Fruit fly (Drosophila melanogaster): Measurements from ENCODE around the gene vig2.

The vig2 gene

DNA sequence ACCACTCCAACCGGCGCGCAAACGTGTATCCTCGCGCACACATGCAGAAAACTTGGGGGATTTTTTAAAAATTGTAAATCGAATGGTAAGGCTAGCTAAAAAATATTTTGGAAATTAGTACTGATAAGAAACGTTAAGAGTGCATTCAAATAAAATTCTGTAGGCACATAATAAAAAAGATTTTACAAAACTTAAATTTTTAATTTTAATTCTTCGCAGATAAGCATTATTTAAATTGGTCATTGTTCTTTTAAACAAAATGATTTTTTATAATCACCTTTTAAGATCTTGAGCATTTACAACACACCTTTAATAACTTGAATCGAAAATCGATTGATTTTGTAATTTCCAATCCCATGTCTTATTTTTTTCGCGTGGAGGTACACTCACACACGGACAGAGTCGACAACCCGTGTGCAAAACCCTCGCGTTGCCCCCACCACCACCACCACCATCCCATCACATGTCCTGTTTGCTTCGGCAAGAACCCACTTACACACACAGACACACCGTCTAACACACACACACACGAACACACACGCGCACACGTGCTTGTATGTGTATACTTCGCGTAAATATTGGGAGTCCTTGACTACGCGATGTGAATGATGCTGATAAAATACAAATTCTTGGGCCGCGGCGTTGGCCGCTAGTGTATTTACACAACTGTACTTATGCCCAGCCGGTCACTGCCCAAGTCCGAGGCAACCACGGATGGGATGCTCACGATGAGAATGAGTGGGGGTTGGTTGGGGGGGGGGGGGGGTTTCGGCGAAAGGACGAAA lies 44.4 kb downstream of the vig2 start:
- TF ChIP-seq rgr (GFP tag; optimal IDR thresholded peaks at IDR 0.05) (no peak), fru (GFP tag; optimal IDR thresholded peaks at IDR 0.05) (peak; percentile 21), usp (GFP tag; optimal IDR thresholded peaks at IDR 0.05) (no peak), jim (GFP tag; optimal IDR thresholded peaks at IDR 0.05) (no peak), foxo (GFP tag; optimal IDR thresholded peaks at IDR 0.05) (peak in 1 of 2 experiments; percentile 16)

DNA sequence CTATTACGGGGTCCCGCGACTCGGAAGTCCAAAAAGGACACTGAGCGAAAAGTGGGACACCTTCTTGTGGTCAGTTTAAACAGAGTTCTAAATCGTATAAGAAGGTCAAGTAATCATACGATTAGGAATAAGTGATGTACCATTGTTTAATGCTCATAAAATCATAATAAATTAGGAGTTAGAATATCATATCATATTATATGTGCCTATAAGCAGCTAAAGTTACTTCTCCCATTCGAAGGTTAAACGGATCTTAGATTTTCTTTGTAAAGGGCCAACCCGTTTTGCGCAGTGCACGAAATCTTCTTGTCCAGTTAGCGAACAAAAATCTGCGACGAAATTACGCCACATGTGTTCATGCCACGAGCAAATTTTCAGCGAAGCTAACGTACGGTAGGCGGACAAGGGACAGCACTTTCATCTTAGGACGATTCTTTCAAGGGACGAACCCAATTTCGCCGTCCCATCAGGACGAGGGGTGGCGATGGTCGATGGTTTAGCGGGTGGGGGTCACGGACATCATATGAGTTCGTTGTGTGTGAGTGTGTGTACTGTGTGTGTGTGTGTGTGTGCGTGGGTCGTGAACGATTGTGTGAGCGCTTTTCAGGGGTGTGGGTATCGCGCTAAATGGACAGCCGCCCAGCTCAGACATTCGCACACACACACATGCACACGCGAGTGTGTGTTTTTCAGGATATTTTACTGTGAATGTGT lies 45.2 kb downstream of the vig2 start:
- peak; percentile 36 for TF ChIP-seq Dfd (GFP tag; optimal IDR thresholded peaks at IDR 0.05)
- TF ChIP-seq fru (GFP tag; optimal IDR thresholded peaks at IDR 0.05), result peak; percentile 4
- TF ChIP-seq Rel (GFP tag; optimal IDR thresholded peaks at IDR 0.05), result no peak
- TF ChIP-seq Rel (tag; optimal IDR thresholded peaks at IDR 0.05), result no peak
- TF ChIP-seq dmrt93B (GFP tag; optimal IDR thresholded peaks at IDR 0.05), result no peak
- TF ChIP-seq Hr83 (GFP tag; optimal IDR thresholded peaks at IDR 0.05; ENCODE audit: poor library complexity, severe bottlenecking), result no peak
- TF ChIP-seq sv (GFP tag; optimal IDR thresholded peaks at IDR 0.05), result peak; percentile 4
- no peak for TF ChIP-seq tai (GFP tag; optimal IDR thresholded peaks at IDR 0.05)

DNA sequence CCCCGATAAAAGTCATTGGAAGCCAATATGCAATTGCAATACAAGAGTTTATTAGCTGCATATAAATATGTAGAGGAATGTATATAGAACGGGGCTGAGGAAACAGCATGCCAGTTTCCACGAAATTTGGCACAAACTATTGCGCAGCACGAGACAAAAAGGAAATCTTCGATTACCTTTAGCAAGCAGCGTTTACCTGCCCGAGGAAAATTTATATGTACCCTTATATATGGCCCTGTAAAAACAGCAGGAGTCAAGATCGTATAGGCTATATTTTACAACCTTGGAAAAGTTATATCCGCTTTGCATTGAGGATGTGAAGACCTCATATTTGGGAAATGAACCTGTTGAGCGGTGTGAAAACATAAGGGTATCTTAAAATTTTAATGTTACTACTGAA lies 49.2 kb downstream of the vig2 start:
- no peak for TF ChIP-seq CrebA (GFP tag; optimal IDR thresholded peaks at IDR 0.05; ENCODE audit: borderline replicate concordance)
- no peak for TF ChIP-seq OdsH (GFP tag; optimal IDR thresholded peaks at IDR 0.05)

DNA sequence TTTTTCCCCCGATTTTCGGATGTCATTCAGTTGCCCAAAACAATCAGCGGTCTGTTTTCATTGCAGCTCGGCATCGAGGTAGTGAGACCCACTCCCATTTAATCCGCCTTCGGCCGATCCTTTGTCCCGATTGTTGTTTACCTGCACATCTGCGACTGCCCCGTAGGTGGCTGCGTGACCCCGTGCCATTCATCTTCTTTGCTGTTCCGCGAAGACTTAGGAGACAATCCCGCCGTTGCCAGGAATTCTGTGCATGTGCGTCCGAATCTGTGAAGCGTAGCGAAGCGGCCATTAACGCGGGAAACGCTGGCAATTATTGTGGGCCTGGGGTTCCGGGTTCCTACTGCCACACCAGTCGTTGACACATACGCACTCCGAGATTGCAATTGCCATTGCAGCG lies 49.8 kb downstream of the vig2 start:
- no peak for TF ChIP-seq Vsx2 (GFP tag; optimal IDR thresholded peaks at IDR 0.05; ENCODE audit: partially characterized antibody)
- TF ChIP-seq CrebA (GFP tag; optimal IDR thresholded peaks at IDR 0.05; ENCODE audit: borderline replicate concordance), result no peak
- TF ChIP-seq dsf (GFP tag; optimal IDR thresholded peaks at IDR 0.05; ENCODE audit: borderline replicate concordance), result no peak
- no peak for TF ChIP-seq pan (optimal IDR thresholded peaks at IDR 0.05)
- TF ChIP-seq ey (GFP tag; optimal IDR thresholded peaks at IDR 0.05), result no peak

DNA sequence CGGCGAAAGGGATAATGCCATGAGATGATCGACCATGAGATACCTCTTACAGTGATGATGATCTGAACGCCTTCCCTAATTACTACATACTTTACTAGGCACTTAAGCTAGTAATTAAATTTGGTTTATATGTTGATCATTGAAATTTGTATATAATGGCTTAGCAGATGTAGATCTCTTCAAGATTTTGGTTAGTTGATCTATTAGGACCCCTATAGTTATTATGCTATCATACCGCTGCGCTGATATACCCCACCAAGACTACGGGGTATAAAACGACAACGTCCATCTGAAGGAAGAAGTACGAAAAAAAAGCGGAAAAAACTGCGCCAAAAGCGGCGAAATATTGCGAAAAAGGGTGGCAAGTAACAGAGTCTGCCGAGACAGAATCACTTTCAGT lies 51.1 kb downstream of the vig2 start:
- TF ChIP-seq sv (GFP tag; optimal IDR thresholded peaks at IDR 0.05), result no peak
- TF ChIP-seq dsf (GFP tag; optimal IDR thresholded peaks at IDR 0.05; ENCODE audit: borderline replicate concordance), result no peak
- TF ChIP-seq tai (GFP tag; optimal IDR thresholded peaks at IDR 0.05), result no peak
- peak; percentile 70 for TF ChIP-seq br (GFP tag; optimal IDR thresholded peaks at IDR 0.05)
- TF ChIP-seq Dif (GFP tag; optimal IDR thresholded peaks at IDR 0.05; ENCODE audit: partially characterized antibody), result no peak
- TF ChIP-seq sage (GFP tag; optimal IDR thresholded peaks at IDR 0.05), result no peak
- TF ChIP-seq woc (GFP tag; optimal IDR thresholded peaks at IDR 0.05), result peak; percentile 87
- peak; percentile 64 for TF ChIP-seq dmrt93B (GFP tag; optimal IDR thresholded peaks at IDR 0.05)
- TF ChIP-seq foxo (GFP tag; optimal IDR thresholded peaks at IDR 0.05), result peak in 1 of 2 experiments; percentile 79
- peak; percentile 56 for TF ChIP-seq Hnf4 (GFP tag; optimal IDR thresholded peaks at IDR 0.05)
- TF ChIP-seq CrebA (GFP tag; optimal IDR thresholded peaks at IDR 0.05; ENCODE audit: borderline replicate concordance), result no peak
- TF ChIP-seq pan (optimal IDR thresholded peaks at IDR 0.05), result peak; percentile 46
- TF ChIP-seq OdsH (GFP tag; optimal IDR thresholded peaks at IDR 0.05), result peak; percentile 64
- no peak for TF ChIP-seq Myc (optimal IDR thresholded peaks at IDR 0.05)
- TF ChIP-seq Dfd (GFP tag; optimal IDR thresholded peaks at IDR 0.05), result no peak
- peak; percentile 70 for TF ChIP-seq Sp1 (GFP tag; optimal IDR thresholded peaks at IDR 0.05)
- TF ChIP-seq CG32264 (GFP tag; optimal IDR thresholded peaks at IDR 0.05), result no peak
- no peak for TF ChIP-seq dl (GFP tag; optimal IDR thresholded peaks at IDR 0.05; ENCODE audit: insufficient read depth in 1 of 2, partially characterized antibody in 2 of 2)
- TF ChIP-seq rgr (GFP tag; optimal IDR thresholded peaks at IDR 0.05), result peak; percentile 57
- peak; percentile 78 for TF ChIP-seq HLH106 (tag; optimal IDR thresholded peaks at IDR 0.05)
- TF ChIP-seq psq (GFP tag; optimal IDR thresholded peaks at IDR 0.05), result peak; percentile 67
- TF ChIP-seq Rel (GFP tag; optimal IDR thresholded peaks at IDR 0.05), result no peak
- peak; percentile 2 for TF ChIP-seq Rel (tag; optimal IDR thresholded peaks at IDR 0.05)
- no peak for TF ChIP-seq usp (GFP tag; optimal IDR thresholded peaks at IDR 0.05)
- TF ChIP-seq ey (GFP tag; optimal IDR thresholded peaks at IDR 0.05), result peak; percentile 78
- TF ChIP-seq Mio (GFP tag; optimal IDR thresholded peaks at IDR 0.05), result no peak
- no peak for TF ChIP-seq lola (GFP tag; optimal IDR thresholded peaks at IDR 0.05)
- TF ChIP-seq Jra (GFP tag; optimal IDR thresholded peaks at IDR 0.05), result peak; percentile 18
- TF ChIP-seq brk (GFP tag; optimal IDR thresholded peaks at IDR 0.05), result peak; percentile 47
- no peak for TF ChIP-seq N (GFP tag; optimal IDR thresholded peaks at IDR 0.05)
- no peak for TF ChIP-seq Hr78 (GFP tag; optimal IDR thresholded peaks at IDR 0.05)
- peak; percentile 59 for TF ChIP-seq h (GFP tag; optimal IDR thresholded peaks at IDR 0.05)
- no peak for TF ChIP-seq jim (GFP tag; optimal IDR thresholded peaks at IDR 0.05)
- TF ChIP-seq GATAd (GFP tag; optimal IDR thresholded peaks at IDR 0.05), result no peak
- TF ChIP-seq fru (GFP tag; optimal IDR thresholded peaks at IDR 0.05), result peak; percentile 80
- TF ChIP-seq Abd-B (GFP tag; optimal IDR thresholded peaks at IDR 0.05), result no peak
- TF ChIP-seq Hr83 (GFP tag; optimal IDR thresholded peaks at IDR 0.05; ENCODE audit: poor library complexity, severe bottlenecking), result no peak
